Fruit fly (Drosophila melanogaster) whole organism: Measurements from ENCODE around the gene MKP-4.

ENCODE experiments used
- CG8478 ChIP-seq: fragments of >200 bp; optimal IDR thresholded peaks from 2 replicates; lab custom pipeline; 2018; ENCODE audit warnings: inconsistent platforms
- Dll ChIP-seq: fragments of >200 bp; optimal IDR thresholded peaks from 2 replicates; lab custom pipeline; 2017
- EcR ChIP-seq, 2 experiments: fragments of >200 bp; optimal IDR thresholded peaks; 2 replicates each; lab custom pipeline; 2017; ENCODE audit warnings: missing biosample characterization in 2 of 2, missing genetic modification characterization in 2 of 2, missing genetic modification reagents in 2 of 2
- pan ChIP-seq: fragments of >200 bp; optimal IDR thresholded peaks from 2 replicates; lab custom pipeline; 2017
- psq ChIP-seq: fragments of >200 bp; optimal IDR thresholded peaks from 2 replicates; lab custom pipeline; 2017
- usp ChIP-seq: fragments of >200 bp; optimal IDR thresholded peaks from 2 replicates; lab custom pipeline; 2017; ENCODE audit warnings: missing biosample characterization, missing genetic modification characterization, mixed read lengths

Gene MKP-4

dm6 chrX:19592309-19592708 is 30.6 kb upstream of the MKP-4 start, which contains the start of gene CG14205:
CG14205 (plus strand) TSS chrX:19592609.
- TF ChIP-seq Dll (no peak), EcR (GFP tag; optimal IDR thresholded peaks at IDR 0.05; lab: Kevin White, UChicago) (no peak), psq (lab: Kevin White, UChicago) (no peak), usp (no peak), pan (lab: Kevin White, UChicago) (no peak), CG8478 (lab: Kevin White, UChicago) (no peak)

dm6 chrX:19595862-19596261 is 27.1 kb upstream of the MKP-4 start:
- no peak for TF ChIP-seq usp
- TF ChIP-seq psq (lab: Kevin White, UChicago) = no peak
- no peak for TF ChIP-seq pan (lab: Kevin White, UChicago)
- no peak for TF ChIP-seq EcR (GFP tag; optimal IDR thresholded peaks at IDR 0.05; lab: Kevin White, UChicago)

dm6 chrX:19597684-19598363 is 25.1 kb upstream of the MKP-4 start, which contains the start of gene RpS10b:
RpS10b (plus strand) TSS chrX:19598031.
- TF ChIP-seq usp (no peak), CG8478 (lab: Kevin White, UChicago) (no peak), psq (lab: Kevin White, UChicago) (no peak), Dll (no peak), EcR (GFP tag; optimal IDR thresholded peaks at IDR 0.05; lab: Kevin White, UChicago) (no peak), pan (lab: Kevin White, UChicago) (no peak)

dm6 chrX:19598503-19598902 is 24.4 kb upstream of the MKP-4 start:
- TF ChIP-seq psq (lab: Kevin White, UChicago) (no peak), EcR (GFP tag; optimal IDR thresholded peaks at IDR 0.05; lab: Kevin White, UChicago) (no peak), pan (lab: Kevin White, UChicago) (no peak), usp (no peak), CG8478 (lab: Kevin White, UChicago) (no peak), Dll (no peak)

dm6 chrX:19601644-19602043 is 21.3 kb upstream of the MKP-4 start, which contains the start of gene CG14220:
CG14220 (minus strand) TSS chrX:19601851.
- no peak for TF ChIP-seq EcR (GFP tag; optimal IDR thresholded peaks at IDR 0.05; lab: Kevin White, UChicago)
- no peak for TF ChIP-seq CG8478 (lab: Kevin White, UChicago)
- no peak for TF ChIP-seq Dll
- TF ChIP-seq psq (lab: Kevin White, UChicago) = no peak
- TF ChIP-seq pan (lab: Kevin White, UChicago) = no peak
- no peak for TF ChIP-seq usp

- TF ChIP-seq EcR (GFP tag; optimal IDR thresholded peaks at IDR 0.05; lab: Kevin White, UChicago) (no peak), CG8478 (lab: Kevin White, UChicago) (no peak), usp (no peak), Dll (no peak), psq (lab: Kevin White, UChicago) (no peak), pan (lab: Kevin White, UChicago) (no peak)
Measured at dm6 chrX:19602483-19602882, 20.4 kb upstream of the MKP-4 start.

dm6 chrX:19603953-19604352 is 19.0 kb upstream of the MKP-4 start:
- TF ChIP-seq psq (lab: Kevin White, UChicago) = no peak
- no peak for TF ChIP-seq usp
- TF ChIP-seq Dll = no peak
- no peak for TF ChIP-seq pan (lab: Kevin White, UChicago)
- TF ChIP-seq EcR (GFP tag; optimal IDR thresholded peaks at IDR 0.05; lab: Kevin White, UChicago) = no peak
- TF ChIP-seq CG8478 (lab: Kevin White, UChicago) = no peak

- no peak for TF ChIP-seq CG8478 (lab: Kevin White, UChicago)
- TF ChIP-seq Dll = no peak
- TF ChIP-seq EcR (GFP tag; optimal IDR thresholded peaks at IDR 0.05; lab: Kevin White, UChicago) = no peak
- no peak for TF ChIP-seq pan (lab: Kevin White, UChicago)
- TF ChIP-seq usp = no peak
- TF ChIP-seq psq (lab: Kevin White, UChicago) = no peak
Measured at dm6 chrX:19604997-19605396, 17.9 kb upstream of the MKP-4 start, which contains the start of gene CG14207. CG14207 (plus strand) TSS chrX:19605199.

dm6 chrX:19605915-19606314 is 17.0 kb upstream of the MKP-4 start:
- TF ChIP-seq usp (no peak), psq (lab: Kevin White, UChicago) (no peak), EcR (GFP tag; optimal IDR thresholded peaks at IDR 0.05; lab: Kevin White, UChicago) (no peak), Dll (no peak), pan (lab: Kevin White, UChicago) (no peak), CG8478 (lab: Kevin White, UChicago) (no peak)

dm6 chrX:19606558-19606957 is 16.4 kb upstream of the MKP-4 start:
- TF ChIP-seq EcR (GFP tag; optimal IDR thresholded peaks at IDR 0.05; lab: Kevin White, UChicago) = no peak
- no peak for TF ChIP-seq Dll
- no peak for TF ChIP-seq psq (lab: Kevin White, UChicago)
- TF ChIP-seq usp = no peak

dm6 chrX:19606971-19607370 is 15.9 kb upstream of the MKP-4 start:
- TF ChIP-seq Dll (no peak), EcR (GFP tag; optimal IDR thresholded peaks at IDR 0.05; lab: Kevin White, UChicago) (no peak), pan (lab: Kevin White, UChicago) (no peak), psq (lab: Kevin White, UChicago) (no peak), usp (no peak), CG8478 (lab: Kevin White, UChicago) (no peak)

dm6 chrX:19608042-19608609 is 14.8 kb upstream of the MKP-4 start:
- TF ChIP-seq EcR (GFP tag; optimal IDR thresholded peaks at IDR 0.05; lab: Kevin White, UChicago) = no peak
- TF ChIP-seq pan (lab: Kevin White, UChicago) = no peak
- no peak for TF ChIP-seq Dll
- no peak for TF ChIP-seq psq (lab: Kevin White, UChicago)
- no peak for TF ChIP-seq CG8478 (lab: Kevin White, UChicago)
- no peak for TF ChIP-seq usp
